Fruit fly (Drosophila melanogaster) whole organism, embryonic: ENCODE results near the gene CG9628.

Experiments used
- ATbp ChIP-seq: fragments of 200-800 bp; sonication (Bioruptor generic); optimal IDR thresholded peaks from 2 replicates; lab custom pipeline; 2017; ENCODE audit warnings: missing biosample characterization, mild to moderate bottlenecking, missing genetic modification characterization, missing genetic modification reagents
- CG10209 ChIP-seq: fragments of 200-800 bp; sonication (Bioruptor generic); optimal IDR thresholded peaks from 3 replicates; lab custom pipeline; 2017; ENCODE audit warnings: missing biosample characterization, mild to moderate bottlenecking, missing genetic modification characterization, missing genetic modification reagents
- CG1024 ChIP-seq: fragments of 200-800 bp; sonication (Bioruptor generic); IDR thresholded peaks from 2 replicates; pipeline ENCODE4 v1.3.6; 2022; ENCODE audit warnings: missing biosample characterization, missing genetic modification characterization
- CG10267 ChIP-seq: fragments of 200-800 bp; sonication (Bioruptor generic); optimal IDR thresholded peaks from 2 replicates; lab custom pipeline; 2018; ENCODE audit warnings: missing biosample characterization, mild to moderate bottlenecking, missing genetic modification characterization, moderate library complexity
- CG10274 ChIP-seq: fragments of 200-800 bp; sonication (Bioruptor generic); optimal IDR thresholded peaks from 3 replicates; lab custom pipeline; 2017; ENCODE audit warnings: missing biosample characterization, mild to moderate bottlenecking, missing genetic modification characterization
- CG10959 ChIP-seq: fragments of 200-800 bp; sonication (Bioruptor generic); IDR thresholded peaks from 2 replicates; pipeline ENCODE4 v1.3.6; 2022; ENCODE audit warnings: missing biosample characterization, missing genetic modification characterization
- CG11695 ChIP-seq: fragments of 200-800 bp; sonication (Bioruptor generic); IDR thresholded peaks from 3 replicates; pipeline ENCODE4 v1.3.6; 2022; ENCODE audit warnings: missing biosample characterization, missing genetic modification characterization
- CG12155 ChIP-seq: fragments of 200-800 bp; sonication (Bioruptor generic); optimal IDR thresholded peaks from 3 replicates; lab custom pipeline; 2016; ENCODE audit warnings: missing biosample characterization, missing genetic modification characterization
- CG1233 ChIP-seq: fragments of 200-800 bp; sonication (Bioruptor generic); optimal IDR thresholded peaks from 4 replicates; lab custom pipeline; 2018; ENCODE audit warnings: missing biosample characterization, mild to moderate bottlenecking, missing genetic modification characterization
- CG12391 ChIP-seq: fragments of 200-800 bp; sonication (Bioruptor generic); optimal IDR thresholded peaks from 3 replicates; lab custom pipeline; 2018; ENCODE audit warnings: missing biosample characterization, mild to moderate bottlenecking, missing genetic modification characterization, moderate library complexity
- CG15269 ChIP-seq: fragments of 200-800 bp; sonication (Bioruptor generic); optimal IDR thresholded peaks from 2 replicates; lab custom pipeline; 2018; ENCODE audit warnings: missing biosample characterization, mild to moderate bottlenecking, missing genetic modification characterization, moderate library complexity
- CG1602 ChIP-seq: fragments of 200-800 bp; sonication (Bioruptor generic); optimal IDR thresholded peaks from 3 replicates; lab custom pipeline; 2016; ENCODE audit warnings: missing biosample characterization, missing genetic modification characterization
- CG16815 ChIP-seq: fragments of 200-800 bp; sonication (Bioruptor generic); optimal IDR thresholded peaks from 3 replicates; lab custom pipeline; 2017; ENCODE audit warnings: missing biosample characterization, mild to moderate bottlenecking, missing genetic modification characterization
- CG1832 ChIP-seq: fragments of 200-800 bp; sonication (Bioruptor generic); optimal IDR thresholded peaks from 2 replicates; lab custom pipeline; 2017; ENCODE audit warnings: missing biosample characterization, mild to moderate bottlenecking, missing genetic modification characterization, inconsistent platforms
- CG2120 ChIP-seq: fragments of 200-800 bp; sonication (Bioruptor generic); optimal IDR thresholded peaks from 3 replicates; lab custom pipeline; 2016; ENCODE audit warnings: missing biosample characterization, missing genetic modification characterization
- CG2199 ChIP-seq: fragments of 200-800 bp; sonication (Bioruptor generic); IDR thresholded peaks from 3 replicates; pipeline ENCODE4 v1.3.6; 2022; ENCODE audit warnings: missing biosample characterization, missing genetic modification characterization
- CG2712 ChIP-seq: fragments of 200-800 bp; optimal IDR thresholded peaks from 3 replicates; lab custom pipeline; 2019; ENCODE audit warnings: missing biosample characterization, mild to moderate bottlenecking, missing genetic modification characterization, moderate library complexity
- CG3847 ChIP-seq: fragments of 200-800 bp; sonication (Bioruptor generic); IDR thresholded peaks from 2 replicates; pipeline ENCODE4 v1.3.6; 2022; ENCODE audit warnings: missing biosample characterization, missing genetic modification characterization
- CG5180 ChIP-seq: fragments of 200-800 bp; sonication (Bioruptor generic); optimal IDR thresholded peaks from 3 replicates; lab custom pipeline; 2017; ENCODE audit warnings: missing biosample characterization, missing genetic modification characterization, mild to moderate bottlenecking, moderate library complexity, missing genetic modification reagents
- CG5245 ChIP-seq: fragments of 200-800 bp; sonication (Bioruptor generic); optimal IDR thresholded peaks from 3 replicates; lab custom pipeline; 2016; ENCODE audit warnings: missing biosample characterization, missing genetic modification characterization
- CG8944 ChIP-seq: fragments of 200-800 bp; sonication (Bioruptor generic); optimal IDR thresholded peaks from 3 replicates; lab custom pipeline; 2016; ENCODE audit warnings: missing biosample characterization, missing genetic modification characterization
- D19A ChIP-seq: fragments of 200-800 bp; optimal IDR thresholded peaks from 3 replicates; lab custom pipeline; 2019; ENCODE audit warnings: missing biosample characterization, mild to moderate bottlenecking, missing genetic modification characterization, moderate library complexity
- Dref ChIP-seq: fragments of 200-800 bp; sonication (Bioruptor generic); IDR thresholded peaks from 2 replicates; pipeline ENCODE4 v1.3.6; 2022; ENCODE audit warnings: missing biosample characterization, missing genetic modification characterization
- Elba2 ChIP-seq: fragments of 200-800 bp; sonication (Bioruptor generic); optimal IDR thresholded peaks from 3 replicates; lab custom pipeline; 2016; ENCODE audit warnings: missing biosample characterization, missing genetic modification characterization
- HHEX ChIP-seq: fragments of 200-800 bp; sonication (Bioruptor generic); optimal IDR thresholded peaks from 3 replicates; lab custom pipeline; 2017; ENCODE audit warnings: missing biosample characterization, mild to moderate bottlenecking, missing genetic modification characterization, missing genetic modification reagents
- HLH3B ChIP-seq: fragments of 200-800 bp; sonication (Bioruptor generic); IDR thresholded peaks from 2 replicates; pipeline ENCODE4 v1.3.6; 2022; ENCODE audit warnings: missing biosample characterization, missing genetic modification characterization
- Lhr ChIP-seq: fragments of 200-800 bp; sonication (Bioruptor generic); optimal IDR thresholded peaks from 3 replicates; lab custom pipeline; 2017; ENCODE audit warnings: mild to moderate bottlenecking, missing biosample characterization, missing genetic modification reagents, missing genetic modification characterization
- Mes4 ChIP-seq: fragments of 200-800 bp; sonication (Bioruptor generic); optimal IDR thresholded peaks from 2 replicates; lab custom pipeline; 2016; ENCODE audit warnings: missing biosample characterization, missing genetic modification characterization
- NK7.1 ChIP-seq: fragments of 200-800 bp; sonication (Bioruptor generic); optimal IDR thresholded peaks from 3 replicates; lab custom pipeline; 2016; ENCODE audit warnings: missing biosample characterization, missing genetic modification characterization
- Ptx1 ChIP-seq: fragments of 200-800 bp; sonication (Bioruptor generic); IDR thresholded peaks from 2 replicates; pipeline ENCODE4 v1.3.6; 2022; ENCODE audit warnings: missing biosample characterization, missing genetic modification characterization
- Spps ChIP-seq: fragments of 200-800 bp; sonication (Bioruptor generic); optimal IDR thresholded peaks from 2 replicates; lab custom pipeline; 2018; ENCODE audit warnings: missing biosample characterization, mild to moderate bottlenecking, missing genetic modification characterization
- bbx ChIP-seq: fragments of 200-800 bp; sonication (Bioruptor generic); IDR thresholded peaks from 2 replicates; pipeline ENCODE4 v1.3.6; 2022; ENCODE audit warnings: missing biosample characterization, missing genetic modification characterization; ENCODE audit not compliant: partially characterized antibody
- bigmax ChIP-seq: fragments of 200-800 bp; sonication (Bioruptor generic); optimal IDR thresholded peaks from 2 replicates; lab custom pipeline; 2018; ENCODE audit warnings: missing biosample characterization, mild to moderate bottlenecking, missing genetic modification characterization
- cato ChIP-seq: fragments of 200-800 bp; sonication (Bioruptor generic); optimal IDR thresholded peaks from 2 replicates; lab custom pipeline; 2016; ENCODE audit warnings: missing biosample characterization, missing genetic modification characterization, borderline replicate concordance
- chinmo ChIP-seq: fragments of 200-800 bp; sonication (Bioruptor generic); IDR thresholded peaks from 4 replicates; pipeline ENCODE4 v1.3.6; 2022; ENCODE audit warnings: missing biosample characterization, missing genetic modification characterization; ENCODE audit not compliant: partially characterized antibody
- corto ChIP-seq: fragments of 200-800 bp; sonication (Bioruptor generic); optimal IDR thresholded peaks from 2 replicates; lab custom pipeline; 2016; ENCODE audit warnings: missing biosample characterization, mild to moderate bottlenecking, missing genetic modification characterization, moderate library complexity
- crp ChIP-seq, 2 experiments: fragments of 200-800 bp; sonication (Bioruptor generic); optimal IDR thresholded peaks; 2 replicates in 1 of 2; 3 replicates in 1 of 2; lab custom pipeline; 2017; ENCODE audit warnings: missing biosample characterization in 2 of 2, missing genetic modification characterization in 2 of 2, mild to moderate bottlenecking in 1 of 2, moderate library complexity in 1 of 2
- cwo ChIP-seq: fragments of 200-800 bp; sonication (Bioruptor generic); optimal IDR thresholded peaks from 3 replicates; lab custom pipeline; 2017; ENCODE audit warnings: missing biosample characterization, missing genetic modification characterization, mild to moderate bottlenecking, moderate library complexity, missing genetic modification reagents
- gcm ChIP-seq: fragments of 200-800 bp; sonication (Bioruptor generic); optimal IDR thresholded peaks from 2 replicates; lab custom pipeline; 2019; ENCODE audit warnings: missing biosample characterization, mild to moderate bottlenecking, missing genetic modification characterization, moderate library complexity
- gro ChIP-seq: fragments of 200-800 bp; sonication (Bioruptor generic); optimal IDR thresholded peaks from 2 replicates; lab custom pipeline; 2016; ENCODE audit warnings: missing biosample characterization, missing genetic modification characterization
- kni ChIP-seq: fragments of 200-800 bp; sonication (Bioruptor generic); optimal IDR thresholded peaks from 3 replicates; lab custom pipeline; 2017; ENCODE audit warnings: mild to moderate bottlenecking, missing biosample characterization, missing genetic modification reagents, missing genetic modification characterization
- lilli ChIP-seq: fragments of 200-800 bp; sonication (Bioruptor generic); optimal IDR thresholded peaks from 3 replicates; lab custom pipeline; 2016; ENCODE audit warnings: missing biosample characterization, missing genetic modification characterization
- pan ChIP-seq, 4 experiments: fragments of >200 bp in 3 of 4; fragments of 200-800 bp in 1 of 4; sonication (Bioruptor generic) in 1 of 4; optimal IDR thresholded peaks in 3 of 4; IDR thresholded peaks in 1 of 4; 2 replicates each; pipeline versions ENCODE4 v1.3.6 to Lab custom; 2017 to 2022; ENCODE audit warnings: missing biosample characterization in 2 of 4, missing genetic modification characterization in 2 of 4, mixed read lengths in 1 of 4
- pita ChIP-seq: fragments of 200-800 bp; sonication (Bioruptor generic); optimal IDR thresholded peaks from 2 replicates; lab custom pipeline; 2017; ENCODE audit warnings: missing biosample characterization, mild to moderate bottlenecking, missing genetic modification characterization
- pum ChIP-seq: fragments of 200-800 bp; sonication (Bioruptor generic); optimal IDR thresholded peaks from 2 replicates; lab custom pipeline; 2016; ENCODE audit warnings: missing biosample characterization, missing genetic modification characterization
- sqz ChIP-seq: fragments of 200-800 bp; sonication (Bioruptor generic); optimal IDR thresholded peaks from 3 replicates; lab custom pipeline; 2018; ENCODE audit warnings: missing biosample characterization, mild to moderate bottlenecking, missing genetic modification characterization

CG9628 gene

dm6 chr3L:14612945-14613791, 9.4 kb upstream of the CG9628 start (continued):
- TF ChIP-seq CG10274 (no peak), HHEX (peak; percentile 14), kni (GFP tag; lab: Kevin White, UChicago) (peak; percentile 55), CG11695 (GFP tag; lab: Robert Waterston, UW) (peak; percentile 22; the same call in 1 of the 3 replicates), chinmo (GFP tag; lab: Robert Waterston, UW) (peak; percentile 86; the same call in 3 of the 4 replicates), CG2120 (GFP tag; lab: Kevin White, UChicago) (peak; percentile 18), corto (GFP tag; lab: Kevin White, UChicago) (no peak), NK7.1 (GFP tag; lab: Kevin White, UChicago) (peak; percentile 6), CG16815 (peak; percentile 82), bigmax (no peak), lilli (GFP tag; lab: Kevin White, UChicago) (peak; percentile 47), CG2712 (tag; lab: Kevin White, UChicago) (peak; percentile 85), Mes4 (GFP tag; lab: Kevin White, UChicago) (peak; percentile 28), CG12155 (GFP tag; lab: Kevin White, UChicago) (peak; percentile 17), CG1024 (0 out of 2 replicates have a peak, but pooled peaks have one; percentile 2), Elba2 (GFP tag; lab: Kevin White, UChicago) (no peak), Lhr (GFP tag; lab: Kevin White, UChicago) (peak; percentile 6), CG1233 (GFP tag; lab: Kevin White, UChicago) (no peak), cato (peak; percentile 13), D19A (tag; lab: Kevin White, UChicago) (peak; percentile 64), Ptx1 (0 out of 2 replicates have a peak, but pooled peaks have one; percentile 33), pum (GFP tag; lab: Kevin White, UChicago) (peak; percentile 1), CG1602 (peak; percentile 59), CG3847 (peak; percentile 24; the same call in 1 of the 2 replicates), crp (GFP tag; optimal IDR thresholded peaks at IDR 0.05; lab: Kevin White, UChicago) (peak in 1 of 2 experiments; percentile 64), HLH3B (GFP tag; lab: Robert Waterston, UW) (0 out of 2 replicates have a peak, but pooled peaks have one; percentile 16), pan (optimal IDR thresholded peaks at IDR 0.05; lab: Kevin White, UChicago) (peak in 1 of 2 experiments; percentile 9), pan (GFP tag; optimal IDR thresholded peaks at IDR 0.05 in 1 of 2, IDR thresholded peaks at IDR 0.05 in 1 of 2) (peak; percentile 19 to 38), CG10267 (tag; lab: Kevin White, UChicago) (peak; percentile 72), CG2199 (0 out of 3 replicates have a peak, but pooled peaks have one; percentile 39), gcm (GFP tag; lab: Kevin White, UChicago) (peak; percentile 21), gro (GFP tag; lab: Kevin White, UChicago) (no peak), CG5245 (GFP tag; lab: Kevin White, UChicago) (peak; percentile 11), bbx (GFP tag; lab: Robert Waterston, UW) (no peak), CG5180 (peak; percentile 81), CG10209 (GFP tag; lab: Kevin White, UChicago) (peak; percentile 48), CG15269 (tag; lab: Kevin White, UChicago) (peak; percentile 26), CG10959 (peak; percentile 59), CG1832 (GFP tag; lab: Kevin White, UChicago) (peak; percentile 39), cwo (GFP tag; lab: Kevin White, UChicago) (peak; percentile 26), sqz (GFP tag; lab: Kevin White, UChicago) (peak; percentile 0), Spps (tag; lab: Kevin White, UChicago) (peak; percentile 53), CG12391 (tag; lab: Kevin White, UChicago) (peak; percentile 67), Dref (GFP tag; lab: Robert Waterston, UW) (no peak), ATbp (no peak), CG8944 (GFP tag; lab: Kevin White, UChicago) (peak; percentile 30), pita (GFP tag; lab: Kevin White, UChicago) (no peak)
